Fruit fly (Drosophila melanogaster): ENCODE results near the gene CG32277.

CG32277 gene

DNA sequence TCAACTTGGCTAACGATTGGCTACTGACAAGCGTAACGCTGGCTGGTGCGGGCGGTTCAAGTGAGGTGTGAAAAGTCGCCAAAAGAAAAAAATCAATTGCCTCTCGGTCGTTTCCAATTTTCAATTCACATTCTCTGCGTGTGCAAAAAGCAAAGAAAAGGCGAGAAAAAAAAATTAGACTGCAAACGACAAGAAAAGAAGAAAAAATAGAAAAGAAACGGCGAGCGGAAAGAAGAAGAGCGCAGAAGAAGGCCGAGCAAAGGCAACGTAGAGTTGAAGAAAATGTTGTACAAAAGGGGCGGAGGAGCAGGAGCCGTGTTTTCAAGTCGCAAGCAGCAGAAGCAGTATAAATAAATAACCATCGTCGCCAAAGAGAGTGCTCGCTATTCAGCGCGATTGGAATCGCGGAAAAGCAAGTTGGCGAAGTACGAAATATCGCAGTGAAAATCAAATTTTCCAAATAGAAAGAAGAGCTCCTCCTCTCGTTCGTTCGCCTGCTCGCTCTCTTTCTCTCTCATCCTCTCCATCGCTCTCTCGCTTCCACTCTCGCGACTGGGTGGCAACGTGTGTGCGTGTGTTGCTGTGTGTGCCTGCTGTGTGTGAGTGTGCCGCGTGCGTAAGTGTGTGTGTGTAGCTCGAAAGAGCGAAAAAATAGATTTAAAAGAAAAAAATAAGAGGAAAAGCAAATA lies 20.7 kb upstream of the CG32277 start (continued):
- no peak for TF ChIP-seq sim (GFP tag; IDR thresholded peaks at IDR 0.05)
- TF ChIP-seq Deaf1 (tag; optimal IDR thresholded peaks at IDR 0.05) = no peak
- no peak for TF ChIP-seq Awh (GFP tag; IDR thresholded peaks at IDR 0.05)
- no peak for TF ChIP-seq MTF-1 (GFP tag; optimal IDR thresholded peaks at IDR 0.05; ENCODE audit: borderline replicate concordance)
- TF ChIP-seq hkb (optimal IDR thresholded peaks at IDR 0.05) = no peak
- no peak for TF ChIP-seq hkb (GFP tag; IDR thresholded peaks at IDR 0.05)
- no peak for TF ChIP-seq gcm (GFP tag; optimal IDR thresholded peaks at IDR 0.05)
- TF ChIP-seq onecut (GFP tag; IDR thresholded peaks at IDR 0.05) = peak; percentile 6; the same call in 1 of the 2 replicates
- TF ChIP-seq gce (GFP tag; IDR thresholded peaks at IDR 0.05) = no peak
- no peak for TF ChIP-seq croc (GFP tag; conservative IDR thresholded peaks at IDR 0.05)
- TF ChIP-seq CG1792 (GFP tag; optimal IDR thresholded peaks at IDR 0.05) = no peak
- TF ChIP-seq amos (GFP tag; IDR thresholded peaks at IDR 0.05; ENCODE audit: partially characterized antibody) = no peak; the same call in 1 of the 2 replicates
- no peak for TF ChIP-seq CG2129 (GFP tag; IDR thresholded peaks at IDR 0.05; ENCODE audit: partially characterized antibody)
- TF ChIP-seq CG17385 (GFP tag; optimal IDR thresholded peaks at IDR 0.05) = peak; percentile 90
- no peak for TF ChIP-seq Mad (GFP tag; optimal IDR thresholded peaks at IDR 0.05)
- TF ChIP-seq Kr (GFP tag; optimal IDR thresholded peaks at IDR 0.05) = no peak
- no peak for TF ChIP-seq klu (GFP tag; IDR thresholded peaks at IDR 0.05)
- no peak for TF ChIP-seq Dad (GFP tag; optimal IDR thresholded peaks at IDR 0.05)
- TF ChIP-seq CG14014 (GFP tag; IDR thresholded peaks at IDR 0.05) = no peak
- TF ChIP-seq Hand (GFP tag; optimal IDR thresholded peaks at IDR 0.05) = peak; percentile 54
- TF ChIP-seq cg (GFP tag; optimal IDR thresholded peaks at IDR 0.05) = peak; percentile 100
- TF ChIP-seq CG12155 (GFP tag; optimal IDR thresholded peaks at IDR 0.05) = peak; percentile 19
- no peak for TF ChIP-seq CG12236 (GFP tag; optimal IDR thresholded peaks at IDR 0.05)
- no peak for TF ChIP-seq CG7745 (tag; optimal IDR thresholded peaks at IDR 0.05)
- TF ChIP-seq Atf6 (GFP tag; IDR thresholded peaks at IDR 0.05) = peak; percentile 50; the same call in 1 of the 2 replicates
- no peak for TF ChIP-seq nmo (GFP tag; optimal IDR thresholded peaks at IDR 0.05)

DNA sequence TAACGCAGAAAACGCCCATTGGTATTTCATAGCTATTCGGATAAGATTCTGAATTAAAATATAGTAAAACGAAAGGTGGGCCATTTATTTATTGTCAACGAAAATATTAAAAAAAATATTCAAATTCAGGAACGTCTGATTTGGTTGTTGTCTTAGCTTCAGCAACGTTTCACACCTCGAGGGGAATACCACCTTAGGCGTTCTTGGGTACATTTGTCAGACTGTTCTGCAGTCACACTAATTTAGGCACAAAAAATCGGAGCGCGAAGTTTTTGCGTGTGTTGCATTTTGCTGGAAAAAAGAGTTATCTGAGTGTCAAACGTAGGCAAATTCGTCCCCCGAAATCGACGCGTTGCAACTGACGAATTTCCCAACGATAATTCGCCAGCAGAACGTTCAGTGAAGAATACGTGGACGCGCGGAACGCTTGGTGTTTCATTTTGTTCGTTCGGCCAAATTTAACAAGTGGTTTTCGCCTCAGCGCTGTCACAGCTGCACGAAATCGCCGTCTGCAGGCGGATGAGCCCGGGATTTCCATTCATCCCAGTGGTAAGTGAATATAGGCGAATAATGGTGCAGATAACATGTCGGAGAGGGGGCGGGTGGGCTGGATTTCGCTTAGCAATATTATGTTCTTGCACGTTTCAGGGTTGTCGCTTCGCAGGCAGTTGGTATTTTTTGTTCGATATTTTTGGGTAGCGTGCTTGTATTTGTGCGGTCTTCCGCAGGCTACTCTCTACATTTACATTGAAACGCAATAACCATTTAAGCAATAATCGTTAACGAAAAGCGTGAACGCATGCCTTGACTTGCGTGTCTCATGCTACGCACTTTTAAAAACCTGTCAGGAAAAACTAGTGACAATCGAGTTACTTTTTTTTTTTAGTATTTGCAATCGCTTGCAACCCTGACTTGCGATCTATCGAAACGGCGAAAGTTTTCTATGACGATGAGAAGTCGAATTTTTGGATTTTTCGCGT lies 19.8 kb upstream of the CG32277 start, which contains the start of gene Larp4B:
TSS of gene Larp4B (plus strand) at position 99 of the 980 bp plus-strand sequence.
- TF ChIP-seq CG11247 (GFP tag; IDR thresholded peaks at IDR 0.05) = no peak
- no peak for TF ChIP-seq hb (GFP tag; IDR thresholded peaks at IDR 0.05; ENCODE audit: partially characterized antibody)
- no peak for TF ChIP-seq CG12071 (GFP tag; optimal IDR thresholded peaks at IDR 0.05)
- peak; percentile 66 for TF ChIP-seq sna (GFP tag; IDR thresholded peaks at IDR 0.05; ENCODE audit: partially characterized antibody)
- TF ChIP-seq CG3163 (GFP tag; optimal IDR thresholded peaks at IDR 0.05) = peak; percentile 1
- no peak for TF ChIP-seq ewg (GFP tag; optimal IDR thresholded peaks at IDR 0.05)
- TF ChIP-seq Dad (GFP tag; optimal IDR thresholded peaks at IDR 0.05) = no peak
- TF ChIP-seq CG32767 (GFP tag; IDR thresholded peaks at IDR 0.05) = no peak
- peak; percentile 53 for TF ChIP-seq lilli (GFP tag; optimal IDR thresholded peaks at IDR 0.05)
- TF ChIP-seq Atf3 (GFP tag; optimal IDR thresholded peaks at IDR 0.05) = no peak
- TF ChIP-seq Lpt (GFP tag; optimal IDR thresholded peaks at IDR 0.05) = no peak
- TF ChIP-seq lmd (GFP tag; IDR thresholded peaks at IDR 0.05) = no peak
- peak; percentile 22 for TF ChIP-seq Max (GFP tag; optimal IDR thresholded peaks at IDR 0.05)
- TF ChIP-seq CG8359 (GFP tag; optimal IDR thresholded peaks at IDR 0.05; ENCODE audit: borderline replicate concordance) = no peak
- TF ChIP-seq CG15696 (tag; optimal IDR thresholded peaks at IDR 0.05) = no peak
- TF ChIP-seq Hand (GFP tag; optimal IDR thresholded peaks at IDR 0.05) = no peak
- TF ChIP-seq Dfd (GFP tag; optimal IDR thresholded peaks at IDR 0.05) = no peak
- TF ChIP-seq CG30431 (GFP tag; optimal IDR thresholded peaks at IDR 0.05) = no peak
- TF ChIP-seq unc-4 (GFP tag; IDR thresholded peaks at IDR 0.05; ENCODE audit: partially characterized antibody) = peak; percentile 66
- TF ChIP-seq ERR (GFP tag; optimal IDR thresholded peaks at IDR 0.05) = no peak
- TF ChIP-seq Oaz (GFP tag; IDR thresholded peaks at IDR 0.05) = no peak
- TF ChIP-seq ttk (GFP tag; IDR thresholded peaks at IDR 0.05) = no peak
- TF ChIP-seq en (GFP tag; optimal IDR thresholded peaks at IDR 0.05) = no peak
- TF ChIP-seq Jarid2 (GFP tag; optimal IDR thresholded peaks at IDR 0.05) = no peak

Data from whole organism, embryonic.